Worm (Caenorhabditis elegans) whole organism, L4 larva: Measurements from ENCODE around the gene cdk-1.

ENCODE experiments used
- D1046.2 ChIP-seq: fragments of 200-800 bp; sonication (Bioruptor generic); IDR thresholded peaks from 2 replicates; pipeline ENCODE4 v1.3.6; 2022; ENCODE audit warnings: missing genetic modification characterization, missing compliant biosample characterization
- F37D6.2 ChIP-seq: sonication (generic microtip); optimal IDR thresholded peaks from 2 replicates; lab custom pipeline; 2016; ENCODE audit warnings: mild to moderate bottlenecking, missing genetic modification characterization, missing compliant biosample characterization
- F44E2.7 ChIP-seq: fragments of 200-800 bp; sonication (Bioruptor generic); IDR thresholded peaks from 2 replicates; pipeline ENCODE4 v2.1.2; 2022; ENCODE audit warnings: missing genetic modification characterization, missing compliant biosample characterization
- Y105C5A.15 ChIP-seq: fragments of 200-800 bp; sonication (Bioruptor generic); IDR thresholded peaks from 2 replicates; pipeline ENCODE4 v1.3.6; 2022; ENCODE audit warnings: missing genetic modification characterization, missing compliant biosample characterization
- Y48G9A.11 ChIP-seq: fragments of 200-800 bp; sonication (Bioruptor generic); IDR thresholded peaks from 2 replicates; pipeline ENCODE4 v1.3.6; 2022; ENCODE audit warnings: missing genetic modification reagents, missing genetic modification characterization, missing compliant biosample characterization
- ZK337.2 ChIP-seq: fragments of 200-800 bp; sonication (Bioruptor generic); IDR thresholded peaks from 2 replicates; pipeline ENCODE4 v1.3.6; 2022; ENCODE audit warnings: missing genetic modification reagents, missing genetic modification characterization, missing compliant biosample characterization
- aly-2 ChIP-seq: sonication (generic microtip); optimal IDR thresholded peaks from 2 replicates; lab custom pipeline; 2018; ENCODE audit warnings: missing biosample characterization, missing genetic modification characterization
- ceh-20 ChIP-seq: fragments of 200-800 bp; sonication (Bioruptor generic); IDR thresholded peaks from 2 replicates; pipeline ENCODE4 v1.3.6; 2022; ENCODE audit warnings: missing genetic modification reagents, missing genetic modification characterization, missing compliant biosample characterization
- ceh-62 ChIP-seq: sonication (generic microtip); optimal IDR thresholded peaks from 2 replicates; lab custom pipeline; 2017; ENCODE audit warnings: missing biosample characterization, missing genetic modification characterization
- ces-1 ChIP-seq: fragments of 150-350 bp; sonication (generic microtip); optimal IDR thresholded peaks from 4 replicates; lab custom pipeline; 2014; ENCODE audit warnings: missing biosample characterization, missing genetic modification reagents, missing genetic modification characterization
- cey-2 ChIP-seq: sonication (generic microtip); optimal IDR thresholded peaks from 3 replicates; lab custom pipeline; 2017; ENCODE audit warnings: missing genetic modification characterization, mild to moderate bottlenecking, missing compliant biosample characterization, antibody characterized with exemption, borderline replicate concordance; ENCODE audit not compliant: insufficient read depth
- daf-12 ChIP-seq: fragments of 150-350 bp; optimal IDR thresholded peaks from 2 replicates; lab custom pipeline; 2014; ENCODE audit warnings: missing biosample characterization, missing genetic modification reagents, missing genetic modification characterization
- daf-16 ChIP-seq, 3 experiments: sonication (generic microtip); optimal IDR thresholded peaks; 2 replicates each; lab custom pipeline; 2016 to 2017; ENCODE audit warnings: missing genetic modification characterization in 3 of 3, missing genetic modification reagents in 3 of 3, mild to moderate bottlenecking in 2 of 3, missing compliant biosample characterization in 2 of 3, missing biosample characterization in 1 of 3, moderate library complexity in 1 of 3
- daf-8 ChIP-seq: fragments of 200-800 bp; sonication (Bioruptor generic); IDR thresholded peaks from 2 replicates; pipeline ENCODE4 v1.3.6; 2022; ENCODE audit warnings: missing genetic modification characterization, missing compliant biosample characterization
- dpl-1 ChIP-seq: fragments of 150-350 bp; optimal IDR thresholded peaks from 2 replicates; lab custom pipeline; 2014; ENCODE audit warnings: missing biosample characterization, missing genetic modification reagents, missing genetic modification characterization
- duxl-1 ChIP-seq: sonication (generic microtip); optimal IDR thresholded peaks from 2 replicates; lab custom pipeline; 2016; ENCODE audit warnings: mild to moderate bottlenecking, missing genetic modification characterization, moderate library complexity, missing compliant biosample characterization; ENCODE audit not compliant: poor library complexity
- dve-1 ChIP-seq: sonication (generic microtip); optimal IDR thresholded peaks from 2 replicates; lab custom pipeline; 2017; ENCODE audit warnings: antibody characterized with exemption, mild to moderate bottlenecking, missing genetic modification characterization, missing compliant biosample characterization; ENCODE audit not compliant: insufficient read depth
- egl-27 ChIP-seq: sonication (generic microtip); optimal IDR thresholded peaks from 3 replicates; lab custom pipeline; 2017; ENCODE audit warnings: missing biosample characterization, missing genetic modification reagents, missing genetic modification characterization
- gei-8 ChIP-seq: fragments of 200-800 bp; sonication (Bioruptor generic); optimal IDR thresholded peaks from 2 replicates; lab custom pipeline; 2018; ENCODE audit warnings: mild to moderate bottlenecking, missing genetic modification characterization, missing compliant biosample characterization
- hlh-11 ChIP-seq: fragments of 200-800 bp; sonication (Bioruptor generic); optimal IDR thresholded peaks from 2 replicates; lab custom pipeline; 2018; ENCODE audit warnings: mild to moderate bottlenecking, missing genetic modification characterization, missing compliant biosample characterization
- hlh-30 ChIP-seq: sonication (generic microtip); optimal IDR thresholded peaks from 2 replicates; lab custom pipeline; 2017; ENCODE audit warnings: antibody characterized with exemption, mild to moderate bottlenecking, missing genetic modification characterization, missing compliant biosample characterization; ENCODE audit not compliant: insufficient read depth
- hmg-1.1 ChIP-seq: fragments of 200-800 bp; sonication (Bioruptor generic); IDR thresholded peaks from 2 replicates; pipeline ENCODE4 v1.3.6; 2022; ENCODE audit warnings: missing genetic modification reagents, missing genetic modification characterization, missing compliant biosample characterization
- lin-29 ChIP-seq: fragments of 200-800 bp; sonication (Bioruptor generic); IDR thresholded peaks from 2 replicates; pipeline ENCODE4 v1.3.6; 2022; ENCODE audit warnings: missing genetic modification reagents, missing genetic modification characterization, missing compliant biosample characterization
- madf-9 ChIP-seq: fragments of 200-800 bp; sonication (Bioruptor generic); conservative IDR thresholded peaks from 2 replicates; pipeline ENCODE4 v1.3.6; 2022; ENCODE audit warnings: missing genetic modification reagents, missing genetic modification characterization, missing compliant biosample characterization
- mdt-29 ChIP-seq: fragments of 200-800 bp; sonication (Bioruptor generic); IDR thresholded peaks from 2 replicates; pipeline ENCODE4 v1.3.6; 2022; ENCODE audit warnings: missing genetic modification reagents, missing genetic modification characterization, missing compliant biosample characterization
- mes-2 ChIP-seq: sonication (generic microtip); optimal IDR thresholded peaks from 2 replicates; lab custom pipeline; 2016; ENCODE audit warnings: missing genotype, mild to moderate bottlenecking, missing genetic modification characterization, missing compliant biosample characterization; ENCODE audit not compliant: poor library complexity, severe bottlenecking
- mxl-2 ChIP-seq: fragments of 200-800 bp; sonication (Bioruptor generic); conservative IDR thresholded peaks from 2 replicates; pipeline ENCODE4 v1.3.6; 2022; ENCODE audit warnings: missing genetic modification reagents, missing genetic modification characterization, missing compliant biosample characterization
- mxl-3 ChIP-seq: fragments of 200-800 bp; sonication (Bioruptor generic); optimal IDR thresholded peaks from 2 replicates; lab custom pipeline; 2018; ENCODE audit warnings: mild to moderate bottlenecking, missing genetic modification characterization, missing compliant biosample characterization
- nhr-10 ChIP-seq: fragments of 150-350 bp; optimal IDR thresholded peaks from 2 replicates; lab custom pipeline; 2014; ENCODE audit warnings: missing biosample characterization, missing genetic modification characterization
- nhr-111 ChIP-seq: fragments of 200-800 bp; sonication (Bioruptor generic); optimal IDR thresholded peaks from 2 replicates; lab custom pipeline; 2018; ENCODE audit warnings: mild to moderate bottlenecking, missing genetic modification characterization, missing compliant biosample characterization
- nhr-28 ChIP-seq: fragments of 150-350 bp; optimal IDR thresholded peaks from 2 replicates; lab custom pipeline; 2014; ENCODE audit warnings: missing biosample characterization, missing genetic modification characterization
- php-3 ChIP-seq: fragments of 200-800 bp; sonication (Bioruptor generic); IDR thresholded peaks from 2 replicates; pipeline ENCODE4 v1.3.6; 2022; ENCODE audit warnings: missing genetic modification reagents, missing genetic modification characterization, missing compliant biosample characterization
- pqm-1 ChIP-seq: sonication (generic microtip); optimal IDR thresholded peaks from 2 replicates; lab custom pipeline; 2017; ENCODE audit warnings: missing biosample characterization, missing genetic modification characterization
- sdz-12 ChIP-seq: fragments of 200-800 bp; sonication (Bioruptor generic); optimal IDR thresholded peaks from 2 replicates; lab custom pipeline; 2018; ENCODE audit warnings: mild to moderate bottlenecking, missing genetic modification characterization, missing compliant biosample characterization
- set-16 ChIP-seq: fragments of 200-800 bp; sonication (Bioruptor generic); IDR thresholded peaks from 2 replicates; pipeline ENCODE4 v1.3.6; 2022; ENCODE audit warnings: missing genetic modification reagents, missing genetic modification characterization, missing compliant biosample characterization
- snpc-4 ChIP-seq: fragments of 150-350 bp; optimal IDR thresholded peaks from 2 replicates; lab custom pipeline; 2014; ENCODE audit warnings: missing biosample characterization, missing genetic modification characterization
- tra-1 ChIP-seq: fragments of 200-800 bp; sonication (Bioruptor generic); IDR thresholded peaks from 2 replicates; pipeline ENCODE4 v1.3.6; 2022; ENCODE audit warnings: missing genetic modification reagents, missing genetic modification characterization, missing compliant biosample characterization
- unc-62 ChIP-seq, 3 experiments: fragments of 150-350 bp in 1 of 3; sonication (generic microtip); optimal IDR thresholded peaks in 2 of 3; peaks in 1 of 3; 1 replicate in 1 of 3; 2 replicates in 2 of 3; lab custom pipeline; 2014 to 2017; ENCODE audit warnings: missing biosample characterization in 3 of 3, missing genetic modification characterization in 3 of 3, missing genetic modification reagents in 3 of 3, missing genotype in 1 of 3
- zfp-2 ChIP-seq: sonication (generic microtip); optimal IDR thresholded peaks from 2 replicates; lab custom pipeline; 2016; ENCODE audit warnings: mild to moderate bottlenecking, missing genetic modification characterization, missing compliant biosample characterization
- zip-11 ChIP-seq: fragments of 200-800 bp; sonication (Bioruptor generic); IDR thresholded peaks from 2 replicates; pipeline ENCODE4 v1.3.6; 2022; ENCODE audit warnings: missing genetic modification characterization, missing compliant biosample characterization
- ztf-11 ChIP-seq: fragments of 150-350 bp; optimal IDR thresholded peaks from 2 replicates; lab custom pipeline; 2014; ENCODE audit warnings: missing biosample characterization, missing genetic modification characterization
- ztf-7 ChIP-seq: fragments of 150-350 bp; optimal IDR thresholded peaks from 2 replicates; lab custom pipeline; 2014; ENCODE audit warnings: missing biosample characterization, missing genetic modification characterization

The cdk-1 gene

DNA sequence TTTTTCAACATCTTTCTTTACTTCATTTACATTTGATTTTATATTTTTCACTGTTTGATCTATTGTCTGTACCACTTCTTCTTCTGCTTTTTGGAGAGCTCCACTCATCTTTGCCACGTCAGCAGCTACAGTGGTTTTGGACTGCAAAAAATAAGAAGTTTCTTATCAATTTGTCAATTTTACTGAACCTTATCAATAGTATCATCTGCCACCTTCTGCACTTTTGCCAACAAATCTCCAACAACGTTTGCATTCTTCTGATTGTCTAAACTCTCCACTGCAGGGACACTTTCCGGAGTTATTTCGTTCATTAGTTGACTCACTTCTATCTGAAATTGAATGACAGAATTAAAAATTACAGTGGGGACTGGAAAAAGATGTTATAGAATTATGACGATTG is 39.5 kb downstream of the cdk-1 start (continued):
- no peak for TF ChIP-seq unc-62 (GFP tag; optimal IDR thresholded peaks at IDR 0.05 in 1 of 2; lab: Kevin White, UChicago)
- no peak for TF ChIP-seq unc-62 (tag; optimal IDR thresholded peaks at IDR 0.05; lab: Kevin White, UChicago)
- no peak for TF ChIP-seq lin-29
- no peak for TF ChIP-seq snpc-4 (tag; lab: Kevin White, UChicago)
- no peak for TF ChIP-seq mxl-2 (GFP tag; lab: Robert Waterston, UW)
- no peak for TF ChIP-seq hlh-11 (tag; lab: Kevin White, UChicago)
- peak; percentile 88 for TF ChIP-seq pqm-1 (tag; lab: Kevin White, UChicago)
- TF ChIP-seq madf-9 (GFP tag; lab: Robert Waterston, UW) = no peak
- no peak for TF ChIP-seq F37D6.2
- no peak for TF ChIP-seq ceh-62 (tag; lab: Kevin White, UChicago)
- no peak for TF ChIP-seq tra-1
- TF ChIP-seq ZK337.2 (GFP tag; lab: Robert Waterston, UW) = no peak
- TF ChIP-seq duxl-1 (tag; lab: Kevin White, UChicago) = no peak
- no peak for TF ChIP-seq cey-2 (tag; lab: Kevin White, UChicago)
- TF ChIP-seq Y48G9A.11 = no peak

DNA sequence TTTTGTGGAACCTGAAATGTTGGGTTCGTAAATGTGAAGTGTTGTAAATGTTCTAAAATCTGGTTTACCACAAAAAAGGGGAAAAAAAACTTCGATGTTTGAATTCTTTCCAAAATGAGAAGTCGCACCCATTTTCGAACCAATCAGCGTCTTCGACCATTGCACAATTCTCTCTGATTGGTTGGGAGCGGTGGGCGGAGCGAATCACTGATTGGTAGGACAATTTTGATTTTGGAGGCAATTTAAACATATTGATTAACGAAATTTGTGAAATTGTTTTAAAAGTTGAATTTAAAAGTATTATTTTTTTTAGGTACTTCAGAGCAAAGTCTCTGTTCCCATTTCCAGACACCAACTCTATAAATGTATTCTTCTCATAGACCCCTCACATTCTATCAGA is 41.8 kb downstream of the cdk-1 start:
- TF ChIP-seq ztf-7 (tag; lab: Kevin White, UChicago) (no peak), Y105C5A.15 (GFP tag; lab: Robert Waterston, UW) (no peak), dve-1 (no peak), sdz-12 (GFP tag; lab: Kevin White, UChicago) (no peak), cey-2 (tag; lab: Kevin White, UChicago) (no peak), nhr-10 (no peak)
- TF ChIP-seq, all 104 proteins: peak for 0

DNA sequence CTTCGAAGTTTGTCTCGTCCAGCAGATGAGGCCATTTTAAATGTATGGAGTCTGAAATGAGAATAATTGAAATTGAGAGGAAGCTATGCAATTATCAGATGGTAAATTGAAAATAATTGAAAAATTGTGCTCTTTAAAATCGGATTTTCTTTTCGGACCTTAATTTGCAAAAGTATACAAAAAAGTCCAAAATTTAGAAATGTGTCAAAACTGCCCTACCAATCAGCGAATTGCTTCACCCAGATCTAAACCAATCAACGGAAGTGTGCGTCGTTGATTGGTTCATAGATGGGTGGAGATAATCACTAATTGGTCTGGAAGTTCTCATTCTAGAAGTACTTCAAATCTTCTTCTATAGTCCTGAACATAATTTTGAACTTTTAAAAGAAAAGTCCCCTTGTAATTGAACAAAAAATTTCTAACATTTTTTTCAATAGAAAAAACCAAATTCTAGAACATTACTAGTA is 42.4 kb downstream of the cdk-1 start, which contains the start of gene R10E11.5:
Gene R10E11.5, minus strand, starts transcription at position 51 of the 467 bp plus-strand sequence.
- TF ChIP-seq mxl-2 (GFP tag; lab: Robert Waterston, UW) (no peak), ceh-62 (tag; lab: Kevin White, UChicago) (no peak), gei-8 (GFP tag; lab: Kevin White, UChicago) (no peak), D1046.2 (GFP tag; lab: Robert Waterston, UW) (no peak), madf-9 (GFP tag; lab: Robert Waterston, UW) (no peak), mxl-3 (GFP tag; lab: Kevin White, UChicago) (no peak), php-3 (GFP tag; lab: Robert Waterston, UW) (no peak), hmg-1.1 (no peak), daf-8 (GFP tag; lab: Robert Waterston, UW) (no peak), F37D6.2 (no peak)

DNA sequence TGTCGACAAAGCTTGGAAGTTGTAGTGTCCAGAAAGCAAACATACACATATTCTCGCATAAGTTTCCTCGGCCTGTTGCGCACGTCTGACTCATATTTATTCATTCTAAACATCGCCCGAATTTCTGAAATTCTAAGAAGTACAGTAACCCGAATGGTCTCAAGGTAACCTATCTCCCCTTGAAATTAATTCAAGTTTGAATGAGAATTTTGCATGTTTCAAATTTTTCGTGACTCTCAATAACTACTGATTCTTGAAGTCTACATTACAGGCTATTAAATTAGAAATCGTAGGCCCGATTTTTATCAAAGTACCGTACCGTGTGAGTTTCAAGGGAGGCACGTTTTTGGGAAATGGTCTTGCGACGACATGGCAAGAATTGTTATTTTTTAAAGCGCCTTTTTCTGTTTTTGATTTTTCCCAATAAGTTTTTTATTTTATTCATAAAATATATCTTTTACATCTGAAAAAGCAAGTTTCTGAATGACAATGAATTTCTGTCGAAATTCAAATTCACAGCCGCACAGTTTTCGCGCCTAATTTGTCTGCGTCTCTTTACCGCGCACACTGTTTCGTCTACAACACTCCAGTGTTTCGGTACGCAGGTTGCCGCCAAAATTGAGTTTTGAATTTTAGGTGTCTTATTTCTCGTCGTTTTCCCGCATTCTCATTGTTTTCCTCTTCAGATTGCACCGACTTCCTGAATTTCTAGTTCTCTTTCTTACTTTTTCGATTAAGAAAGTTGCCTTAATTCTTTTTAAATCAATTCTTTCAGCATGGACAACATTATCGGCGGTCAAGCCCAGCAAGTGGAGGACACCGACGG is 46.5 kb downstream of the cdk-1 start, which contains the start of the genes R10E11.9 and mcm-6:
Gene R10E11.9, minus strand, starts transcription at position 51 of the 826 bp plus-strand sequence.
Gene mcm-6, plus strand, starts transcription at position 776 of the 826 bp plus-strand sequence.
- TF ChIP-seq daf-16 (GFP tag; optimal IDR thresholded peaks at IDR 0.05; lab: Kevin White, UChicago) (no peak), daf-16 (tag; optimal IDR thresholded peaks at IDR 0.05; lab: Kevin White, UChicago) (peak; percentile 23), mes-2 (tag; lab: Kevin White, UChicago) (no peak), ces-1 (GFP tag; lab: Kevin White, UChicago) (no peak), aly-2 (tag; lab: Kevin White, UChicago) (no peak), ceh-62 (tag; lab: Kevin White, UChicago) (no peak), Y48G9A.11 (no peak), nhr-28 (tag; lab: Kevin White, UChicago) (peak; percentile 70), ztf-7 (tag; lab: Kevin White, UChicago) (no peak), mdt-29 (GFP tag; lab: Robert Waterston, UW) (no peak), zfp-2 (tag; lab: Kevin White, UChicago) (no peak), ceh-20 (GFP tag; lab: Robert Waterston, UW) (no peak), F44E2.7 (no peak), set-16 (GFP tag; lab: Robert Waterston, UW) (no peak), hlh-30 (no peak), zip-11 (GFP tag; lab: Robert Waterston, UW) (no peak), ztf-11 (tag; lab: Kevin White, UChicago) (no peak), egl-27 (tag; lab: Kevin White, UChicago) (no peak), dpl-1 (GFP tag; lab: Kevin White, UChicago) (peak; percentile 79), nhr-111 (GFP tag; lab: Kevin White, UChicago) (no peak), daf-12 (tag; lab: Kevin White, UChicago) (no peak), unc-62 (GFP tag; optimal IDR thresholded peaks at IDR 0.05 in 1 of 2; lab: Kevin White, UChicago) (peak in 1 of 2 experiments; percentile 11), unc-62 (tag; optimal IDR thresholded peaks at IDR 0.05; lab: Kevin White, UChicago) (no peak)
